In genomic region chrIV:4393488-4393887, ce11 we compare ENCODE assay signal across 2 worm cellular contexts.
TF ChIP-seq lines count a peak whose summit lies in the region.

No protein-coding gene starts in this region.

TF ChIP-seq in whole organism, L4 larva, 104 proteins besides CTCF, POLR2A, EP300 and RAD21:
- TF ChIP-seq Y48G9A.11 (GFP tag; IDR thresholded peaks at IDR 0.05; lab: Robert Waterston, UW) (peak; percentile 53; the same call in 1 of the 2 replicates), tra-1 (GFP tag; IDR thresholded peaks at IDR 0.05; lab: Robert Waterston, UW) (no peak), F49E8.2 (tag; optimal IDR thresholded peaks at IDR 0.05; lab: Kevin White, UChicago; ENCODE audit: borderline replicate concordance) (peak; percentile 74), R02D3.7 (tag; optimal IDR thresholded peaks at IDR 0.05; lab: Kevin White, UChicago) (no peak), lin-38 (GFP tag; IDR thresholded peaks at IDR 0.05; lab: Robert Waterston, UW) (peak; percentile 73), unc-130 (GFP tag; optimal IDR thresholded peaks at IDR 0.05; lab: Kevin White, UChicago) (peak; percentile 22), ama-1 (optimal IDR thresholded peaks at IDR 0.05; lab: Kevin White, UChicago) (no peak), snpc-1.2 (GFP tag; IDR thresholded peaks at IDR 0.05; lab: Robert Waterston, UW) (peak; percentile 66; the same call in 1 of the 2 replicates)

TF ChIP-seq in whole organism, young adult, 124 proteins besides CTCF, POLR2A, EP300 and RAD21 (continues in another document):
- TF ChIP-seq Y56A3A.18 (GFP tag; IDR thresholded peaks at IDR 0.05; lab: Robert Waterston, UW) (no peak), ztf-3 (GFP tag; optimal IDR thresholded peaks at IDR 0.05; lab: Kevin White, UChicago) (no peak), bed-1 (GFP tag; IDR thresholded peaks at IDR 0.05; lab: Robert Waterston, UW) (no peak), attf-5 (GFP tag; optimal IDR thresholded peaks at IDR 0.05; lab: Kevin White, UChicago) (no peak), hlh-12 (tag; optimal IDR thresholded peaks at IDR 0.05; lab: Kevin White, UChicago) (no peak), ztf-22 (GFP tag; optimal IDR thresholded peaks at IDR 0.05; lab: Kevin White, UChicago) (no peak), K11D2.4 (GFP tag; IDR thresholded peaks at IDR 0.05; lab: Robert Waterston, UW) (no peak), sdz-38 (tag; optimal IDR thresholded peaks at IDR 0.05; lab: Kevin White, UChicago) (no peak), D2030.7 (GFP tag; IDR thresholded peaks at IDR 0.05; lab: Robert Waterston, UW) (peak; percentile 75), dpl-1 (GFP tag; optimal IDR thresholded peaks at IDR 0.05; lab: Kevin White, UChicago) (no peak), snpc-1.3 (tag; optimal IDR thresholded peaks at IDR 0.05; lab: Kevin White, UChicago; ENCODE audit: insufficient read depth) (peak; percentile 37), ccch-3 (GFP tag; optimal IDR thresholded peaks at IDR 0.05; lab: Kevin White, UChicago) (no peak), ztf-25 (GFP tag; IDR thresholded peaks at IDR 0.05; lab: Robert Waterston, UW) (no peak), mes-4 (tag; optimal IDR thresholded peaks at IDR 0.05; lab: Kevin White, UChicago) (no peak), T26A5.8 (tag; optimal IDR thresholded peaks at IDR 0.05; lab: Kevin White, UChicago) (no peak), T07F8.4 (tag; optimal IDR thresholded peaks at IDR 0.05; lab: Kevin White, UChicago) (no peak), hmg-1.2 (GFP tag; IDR thresholded peaks at IDR 0.05; lab: Robert Waterston, UW) (peak; percentile 41), madf-8 (GFP tag; conservative IDR thresholded peaks at IDR 0.05; lab: Robert Waterston, UW) (peak; percentile 69), somi-1 (GFP tag; optimal IDR thresholded peaks at IDR 0.05; lab: Kevin White, UChicago) (no peak), snpc-3.4 (tag; optimal IDR thresholded peaks at IDR 0.05; lab: Kevin White, UChicago) (peak; percentile 14), gei-17 (GFP tag; optimal IDR thresholded peaks at IDR 0.05; lab: Kevin White, UChicago) (no peak), pha-4 (tag; optimal IDR thresholded peaks at IDR 0.05; lab: Kevin White, UChicago) (no peak), egl-44 (GFP tag; IDR thresholded peaks at IDR 0.05; lab: Robert Waterston, UW) (no peak), K12H6.12 (tag; optimal IDR thresholded peaks at IDR 0.05; lab: Kevin White, UChicago) (no peak), ztf-18 (tag; optimal IDR thresholded peaks at IDR 0.05; lab: Kevin White, UChicago) (no peak), unc-62 (GFP tag; optimal IDR thresholded peaks at IDR 0.05; lab: Kevin White, UChicago) (no peak), him-1 (tag; optimal IDR thresholded peaks at IDR 0.05; lab: Kevin White, UChicago) (peak; percentile 15), rcor-1 (GFP tag; IDR thresholded peaks at IDR 0.05; lab: Robert Waterston, UW) (no peak), lag-1 (GFP tag; IDR thresholded peaks at IDR 0.05; lab: Robert Waterston, UW) (no peak), egl-18 (GFP tag; IDR thresholded peaks at IDR 0.05; lab: Robert Waterston, UW) (no peak), B0019.2 (GFP tag; conservative IDR thresholded peaks at IDR 0.05; lab: Robert Waterston, UW) (0 out of 2 replicates have a peak, but pooled peaks have one; percentile 5), F57C9.4 (tag; optimal IDR thresholded peaks at IDR 0.05; lab: Kevin White, UChicago) (no peak), ceh-100 (GFP tag; IDR thresholded peaks at IDR 0.05; lab: Robert Waterston, UW) (no peak), nhr-90 (tag; optimal IDR thresholded peaks at IDR 0.05; lab: Kevin White, UChicago) (no peak), lin-40 (tag; optimal IDR thresholded peaks at IDR 0.05; lab: Kevin White, UChicago) (no peak), madf-3 (GFP tag; IDR thresholded peaks at IDR 0.05; lab: Robert Waterston, UW) (peak; percentile 75; the same call in 1 of the 2 replicates), nfya-1 (tag; optimal IDR thresholded peaks at IDR 0.05; lab: Kevin White, UChicago; ENCODE audit: borderline replicate concordance, insufficient read depth) (no peak), rec-8 (tag; optimal IDR thresholded peaks at IDR 0.05; lab: Kevin White, UChicago) (no peak), sptf-2 (GFP tag; optimal IDR thresholded peaks at IDR 0.05; lab: Kevin White, UChicago) (no peak), nhr-80 (tag; optimal IDR thresholded peaks at IDR 0.05; lab: Kevin White, UChicago) (no peak), ama-1 (optimal IDR thresholded peaks at IDR 0.05; lab: Kevin White, UChicago) (no peak), ama-1 (GFP tag; optimal IDR thresholded peaks at IDR 0.05; lab: Kevin White, UChicago) (no peak), F23B12.7 (tag; optimal IDR thresholded peaks at IDR 0.05; lab: Kevin White, UChicago; ENCODE audit: insufficient read depth) (no peak), hmg-20 (GFP tag; IDR thresholded peaks at IDR 0.05; lab: Robert Waterston, UW) (no peak), ceh-27 (GFP tag; optimal IDR thresholded peaks at IDR 0.05; lab: Kevin White, UChicago) (no peak), hrde-1 (tag; optimal IDR thresholded peaks at IDR 0.05; lab: Kevin White, UChicago; ENCODE audit: borderline replicate concordance) (peak; percentile 49), F49E8.2 (tag; optimal IDR thresholded peaks at IDR 0.05; lab: Kevin White, UChicago; ENCODE audit: insufficient read depth) (peak; percentile 54), lin-54 (GFP tag; optimal IDR thresholded peaks at IDR 0.05; lab: Kevin White, UChicago) (peak; percentile 27), xnd-1 (tag; optimal IDR thresholded peaks at IDR 0.05; lab: Kevin White, UChicago) (peak; percentile 87), nhr-120 (GFP tag; IDR thresholded peaks at IDR 0.05; lab: Robert Waterston, UW) (no peak), hsf-1 (GFP tag; IDR thresholded peaks at IDR 0.05; lab: Robert Waterston, UW) (peak; percentile 48; the same call in 1 of the 2 replicates), C06A6.2 (GFP tag; conservative IDR thresholded peaks at IDR 0.05; lab: Robert Waterston, UW) (no peak), chd-7 (tag; optimal IDR thresholded peaks at IDR 0.05; lab: Kevin White, UChicago) (no peak), bed-2 (GFP tag; IDR thresholded peaks at IDR 0.05; lab: Robert Waterston, UW) (no peak), hlh-26 (GFP tag; conservative IDR thresholded peaks at IDR 0.05; lab: Robert Waterston, UW) (no peak), Y95B8A.8 (GFP tag; IDR thresholded peaks at IDR 0.05; lab: Robert Waterston, UW) (peak; percentile 71; the same call in 1 of the 2 replicates), C17E4.6 (GFP tag; IDR thresholded peaks at IDR 0.05; lab: Robert Waterston, UW) (no peak), Y67H2A.10 (GFP tag; conservative IDR thresholded peaks at IDR 0.05; lab: Robert Waterston, UW) (no peak), pbrm-1 (GFP tag; IDR thresholded peaks at IDR 0.05; lab: Robert Waterston, UW) (no peak), fkh-3 (tag; optimal IDR thresholded peaks at IDR 0.05; lab: Kevin White, UChicago) (no peak), F37B4.10 (GFP tag; IDR thresholded peaks at IDR 0.05; lab: Robert Waterston, UW) (no peak), rpc-1 (optimal IDR thresholded peaks at IDR 0.05; lab: Kevin White, UChicago) (no peak), rpc-1 (tag; optimal IDR thresholded peaks at IDR 0.05; lab: Kevin White, UChicago) (no peak), lin-35 (GFP tag; optimal IDR thresholded peaks at IDR 0.05; lab: Kevin White, UChicago) (no peak), lsy-27 (tag; optimal IDR thresholded peaks at IDR 0.05; lab: Kevin White, UChicago; ENCODE audit: borderline replicate concordance, insufficient read depth) (no peak), unc-130 (GFP tag; optimal IDR thresholded peaks at IDR 0.05; lab: Kevin White, UChicago) (no peak), nfya-2 (GFP tag; IDR thresholded peaks at IDR 0.05; lab: Robert Waterston, UW) (no peak), ets-4 (GFP tag; optimal IDR thresholded peaks at IDR 0.05; lab: Kevin White, UChicago) (no peak), F10E7.11 (tag; optimal IDR thresholded peaks at IDR 0.05; lab: Kevin White, UChicago) (no peak), mel-28 (tag; optimal IDR thresholded peaks at IDR 0.05; lab: Kevin White, UChicago; ENCODE audit: borderline replicate concordance) (no peak), F39B2.1 (GFP tag; IDR thresholded peaks at IDR 0.05; lab: Robert Waterston, UW) (no peak), lsl-1 (GFP tag; optimal IDR thresholded peaks at IDR 0.05; lab: Kevin White, UChicago) (peak; percentile 95), Y53F4B.3 (GFP tag; IDR thresholded peaks at IDR 0.05; lab: Robert Waterston, UW) (no peak), dox-1 (GFP tag; IDR thresholded peaks at IDR 0.05; lab: Robert Waterston, UW) (no peak; the same call in 1 of the 2 replicates), die-1 (tag; optimal IDR thresholded peaks at IDR 0.05; lab: Kevin White, UChicago) (no peak), F33H1.4 (GFP tag; IDR thresholded peaks at IDR 0.05; lab: Robert Waterston, UW) (peak; percentile 94), mcd-1 (GFP tag; IDR thresholded peaks at IDR 0.05; lab: Robert Waterston, UW) (peak; percentile 61), tbx-9 (tag; optimal IDR thresholded peaks at IDR 0.05; lab: Kevin White, UChicago; ENCODE audit: borderline replicate concordance) (no peak), ztf-26 (tag; optimal IDR thresholded peaks at IDR 0.05; lab: Kevin White, UChicago) (no peak), attf-3 (GFP tag; conservative IDR thresholded peaks at IDR 0.05; lab: Robert Waterston, UW) (no peak), egrh-3 (GFP tag; IDR thresholded peaks at IDR 0.05; lab: Robert Waterston, UW) (no peak), ztf-28 (GFP tag; IDR thresholded peaks at IDR 0.05; lab: Robert Waterston, UW) (no peak), atf-7 (tag; optimal IDR thresholded peaks at IDR 0.05; lab: Kevin White, UChicago) (no peak), ekl-4 (GFP tag; IDR thresholded peaks at IDR 0.05; lab: Robert Waterston, UW) (peak; percentile 60; the same call in 1 of the 2 replicates), nhr-179 (tag; optimal IDR thresholded peaks at IDR 0.05; lab: Kevin White, UChicago) (no peak), Y79H2A.3 (GFP tag; conservative IDR thresholded peaks at IDR 0.05; lab: Robert Waterston, UW) (no peak), ceh-79 (tag; optimal IDR thresholded peaks at IDR 0.05; lab: Kevin White, UChicago) (no peak)

Comparison
In these comparisons a context has a peak if more than half of its experiments do, and no peak if none do; other contexts are left out.
1. Of the 7 proteins assayed by ChIP-seq in both whole organism, young adult and whole organism, L4 larva: peak only in whole organism, young adult: none; only in whole organism, L4 larva: unc-130; in both: F49E8.2; in neither: 4; mixed calls (peak in some experiments, not most) for 1.